Fruit fly (Drosophila melanogaster) Kc167 (cell line): Measurements from ENCODE around the gene LeuRS.

Experiments used
- Myc ChIP-seq: fragments of >200 bp; optimal IDR thresholded peaks from 2 replicates; lab custom pipeline; 2017; ENCODE audit warnings: missing external identifiers
- Sin3A ChIP-seq: fragments of >200 bp; optimal IDR thresholded peaks from 2 replicates; lab custom pipeline; 2018; ENCODE audit warnings: missing external identifiers
- h ChIP-seq: fragments of >200 bp; optimal IDR thresholded peaks from 3 replicates; lab custom pipeline; 2018; ENCODE audit warnings: missing external identifiers
- insv ChIP-seq: fragments of >200 bp; optimal IDR thresholded peaks from 3 replicates; lab custom pipeline; 2018; ENCODE audit warnings: missing external identifiers
- psq ChIP-seq: fragments of >200 bp; optimal IDR thresholded peaks from 2 replicates; lab custom pipeline; 2017; ENCODE audit warnings: missing external identifiers
- ttk ChIP-seq: sonication (Bioruptor generic); optimal IDR thresholded peaks from 2 replicates; lab custom pipeline; 2017; ENCODE audit warnings: missing external identifiers

The LeuRS gene

DNA sequence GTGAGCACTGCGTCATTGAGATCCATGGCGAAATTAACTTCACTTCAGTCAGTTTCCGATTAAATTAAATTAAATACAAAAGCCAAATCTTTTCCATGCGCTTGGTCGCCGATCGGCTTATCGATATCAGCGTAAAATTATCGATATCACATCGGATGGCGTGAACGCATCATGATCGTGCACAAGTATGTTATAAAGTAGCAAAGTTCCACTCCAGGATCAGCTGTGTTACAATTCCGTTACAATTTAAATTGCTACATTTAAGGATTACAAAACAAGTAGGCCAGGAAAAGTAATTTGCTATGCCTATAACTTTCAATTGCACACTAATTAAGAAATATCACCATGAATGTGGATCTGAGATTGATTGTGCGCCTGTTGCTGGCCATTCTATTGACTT is 44.6 kb downstream of the LeuRS start, which contains the start of the genes Pif1 and CG31776:
Gene Pif1, minus strand, starts transcription at position 136 of the 400 bp plus-strand sequence.
Gene CG31776, plus strand, starts transcription at position 314 of the 400 bp plus-strand sequence.
- TF ChIP-seq Sin3A (lab: Kevin White, UChicago) = no peak
- no peak for TF ChIP-seq ttk (lab: Kevin White, UChicago)
- no peak for TF ChIP-seq psq (lab: Kevin White, UChicago)
- no peak for TF ChIP-seq h (lab: Kevin White, UChicago)
- no peak for TF ChIP-seq Myc

DNA sequence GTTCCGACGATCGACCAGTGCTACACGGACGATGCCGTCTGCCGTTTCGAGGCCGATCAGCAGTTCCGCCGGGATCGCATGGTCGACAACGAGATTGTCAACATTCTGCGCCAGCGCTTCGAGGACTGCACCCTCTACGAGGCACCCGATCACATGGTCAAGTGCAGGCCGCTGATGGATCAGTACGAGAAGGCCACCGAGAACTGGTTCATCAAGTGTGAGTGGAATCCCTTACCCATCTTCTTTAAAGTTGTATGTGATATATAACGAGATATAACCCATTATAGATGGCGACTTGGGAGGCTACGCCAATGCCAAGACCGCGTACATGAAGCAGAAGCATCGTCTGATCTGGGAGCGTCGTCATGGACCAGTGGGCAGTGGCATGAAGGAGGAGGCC is 47.6 kb downstream of the LeuRS start:
- TF ChIP-seq insv (lab: Kevin White, UChicago) (no peak), Myc (no peak), psq (lab: Kevin White, UChicago) (no peak), h (lab: Kevin White, UChicago) (no peak), ttk (lab: Kevin White, UChicago) (no peak), Sin3A (lab: Kevin White, UChicago) (no peak)

- TF ChIP-seq Myc = no peak
Observed at dm6 chr2L:3465918-3466727, 48.3 kb downstream of the LeuRS start, which contains the start of the genes msl-2 and ND-PDSW. Gene msl-2, minus strand, starts transcription at chr2L:3466112. Gene ND-PDSW, plus strand, starts transcription at chr2L:3466157.

- no peak for TF ChIP-seq ttk (lab: Kevin White, UChicago)
- TF ChIP-seq h (lab: Kevin White, UChicago) = no peak
- no peak for TF ChIP-seq insv (lab: Kevin White, UChicago)
- TF ChIP-seq Myc = no peak
- TF ChIP-seq Sin3A (lab: Kevin White, UChicago) = no peak
- no peak for TF ChIP-seq psq (lab: Kevin White, UChicago)
Observed at dm6 chr2L:3465426-3465825, 49.0 kb downstream of the LeuRS start.

dm6 chr2L:3461760-3462159 is 52.7 kb downstream of the LeuRS start, which contains the start of gene CG3246:
Gene CG3246, minus strand, starts transcription at chr2L:3461952.
- TF ChIP-seq insv (lab: Kevin White, UChicago) (no peak), Sin3A (lab: Kevin White, UChicago) (no peak), Myc (no peak), h (lab: Kevin White, UChicago) (no peak), psq (lab: Kevin White, UChicago) (no peak), ttk (lab: Kevin White, UChicago) (no peak)
